Worm (Caenorhabditis elegans): ENCODE data around the gene srw-73.

The srw-73 gene

DNA sequence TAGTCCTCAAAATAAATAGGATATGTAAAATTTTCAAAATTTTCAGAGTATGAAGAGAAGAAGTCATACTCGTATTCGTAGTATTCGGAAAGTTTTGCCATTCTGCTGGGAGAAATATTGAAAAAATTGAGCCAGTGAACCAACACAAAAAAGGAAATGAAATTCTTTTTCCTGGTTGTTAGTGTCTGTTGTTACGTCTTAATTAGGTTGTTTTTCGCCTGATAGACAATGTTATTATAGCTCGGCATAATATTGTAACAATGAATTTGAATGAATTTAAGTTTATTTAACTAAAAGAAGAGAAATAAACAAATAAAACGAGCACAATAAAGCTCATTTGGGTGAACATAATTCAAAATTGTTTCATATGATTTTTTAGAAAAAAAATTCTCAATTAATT, at the start of gene srw-73:
Gene srw-73 (minus strand): TSS at position 101 of the 400 bp plus-strand sequence.
- no peak for TF ChIP-seq M03D4.4 (tag; optimal IDR thresholded peaks at IDR 0.05)
- no peak for TF ChIP-seq sptf-1 (tag; optimal IDR thresholded peaks at IDR 0.05)
- no peak for TF ChIP-seq sem-2 (GFP tag; optimal IDR thresholded peaks at IDR 0.05)
- TF ChIP-seq mls-2 (tag; optimal IDR thresholded peaks at IDR 0.05): no peak
- TF ChIP-seq nhr-76 (tag; optimal IDR thresholded peaks at IDR 0.05): no peak
- TF ChIP-seq ces-1 (GFP tag; optimal IDR thresholded peaks at IDR 0.05): no peak
- TF ChIP-seq ceh-43 (GFP tag; optimal IDR thresholded peaks at IDR 0.05): no peak

DNA sequence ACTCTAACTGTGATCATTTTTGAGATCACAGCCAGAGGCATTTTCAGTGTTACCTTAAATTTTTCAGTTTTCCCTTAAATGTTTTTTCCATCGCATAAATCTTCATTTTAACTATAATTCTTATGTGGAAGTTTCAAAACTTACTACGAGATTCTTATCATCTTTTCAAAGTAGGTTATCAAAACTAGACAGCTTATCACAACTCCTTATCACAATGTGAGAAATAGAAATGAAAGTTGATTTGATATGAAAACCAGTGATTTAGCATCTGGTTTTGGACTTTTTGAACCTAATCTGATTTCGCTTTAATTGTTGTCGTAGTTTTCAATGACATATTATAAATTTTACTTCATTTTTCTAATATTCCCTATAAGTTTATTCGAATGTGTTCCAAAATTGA, 47.6 kb upstream of the srw-73 start, which contains the start of gene mltn-11:
Gene mltn-11 (plus strand): TSS at position 276 of the 400 bp plus-strand sequence.
- no peak for TF ChIP-seq pha-4 (tag; optimal IDR thresholded peaks at IDR 0.05)
- TF ChIP-seq lin-13 (tag; optimal IDR thresholded peaks at IDR 0.05): no peak
- no peak for TF ChIP-seq elt-3 (tag; optimal IDR thresholded peaks at IDR 0.05)

DNA sequence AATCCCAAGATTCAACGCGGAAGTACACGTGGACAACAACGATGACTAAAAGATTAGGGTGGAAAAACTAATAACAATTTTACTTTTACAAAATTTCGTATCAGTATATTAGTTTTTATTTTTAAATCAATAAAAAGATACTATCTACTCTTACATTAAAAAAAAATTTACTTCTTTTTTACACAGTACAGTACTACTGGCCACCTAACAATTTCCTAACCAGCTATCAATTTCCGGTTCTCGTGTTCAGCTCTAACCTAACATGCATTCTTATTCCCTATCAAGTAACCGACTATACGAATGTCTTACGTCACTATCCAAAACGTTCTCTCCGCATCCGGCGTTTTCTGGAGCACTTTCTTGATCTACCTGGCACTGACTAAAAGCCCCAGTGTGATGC, 41.3 kb upstream of the srw-73 start, which contains the start of gene srd-21:
Gene srd-21 (plus strand): TSS at position 301 of the 400 bp plus-strand sequence.
- no peak for TF ChIP-seq flh-1 (GFP tag; optimal IDR thresholded peaks at IDR 0.05)
- no peak for TF ChIP-seq nhr-76 (tag; optimal IDR thresholded peaks at IDR 0.05)
- no peak for TF ChIP-seq mab-5 (tag; optimal IDR thresholded peaks at IDR 0.05)
- TF ChIP-seq nhr-12 (tag; optimal IDR thresholded peaks at IDR 0.05): no peak

DNA sequence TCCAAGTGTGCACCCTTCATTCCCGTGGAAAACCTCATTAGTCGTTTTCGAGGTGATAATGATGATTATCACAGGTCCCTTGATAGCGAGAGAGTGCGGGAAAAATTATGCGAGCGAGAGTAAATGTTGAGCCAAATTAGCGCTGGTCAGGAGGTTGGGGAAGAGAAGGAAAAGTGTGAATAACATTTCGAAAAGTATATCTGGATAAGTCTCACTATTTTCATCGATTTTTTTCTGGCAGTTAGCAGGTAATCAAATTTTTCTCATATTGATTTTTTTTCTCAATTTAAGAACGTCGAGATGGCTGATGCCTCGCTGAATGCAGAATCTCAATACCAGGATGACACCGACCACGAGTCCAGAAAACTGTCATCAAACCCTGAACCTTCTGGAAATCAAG, 40.7 kb upstream of the srw-73 start, which contains the start of gene W06G6.2:
Gene W06G6.2 (plus strand): TSS at position 301 of the 400 bp plus-strand sequence.
- no peak for TF ChIP-seq ceh-43 (GFP tag; optimal IDR thresholded peaks at IDR 0.05)
- TF ChIP-seq unc-62 (GFP tag; optimal IDR thresholded peaks at IDR 0.05): no peak
- no peak for TF ChIP-seq nhr-12 (tag; optimal IDR thresholded peaks at IDR 0.05)
- TF ChIP-seq sptf-1 (tag; optimal IDR thresholded peaks at IDR 0.05): no peak
- no peak for TF ChIP-seq mls-2 (tag; optimal IDR thresholded peaks at IDR 0.05)
- TF ChIP-seq lin-32 (GFP tag; optimal IDR thresholded peaks at IDR 0.05): no peak
- TF ChIP-seq ceh-83 (GFP tag; optimal IDR thresholded peaks at IDR 0.05): no peak
- no peak for TF ChIP-seq blmp-1 (tag; optimal IDR thresholded peaks at IDR 0.05)
- no peak for TF ChIP-seq nhr-28 (tag; optimal IDR thresholded peaks at IDR 0.05)
- TF ChIP-seq lin-13 (tag; optimal IDR thresholded peaks at IDR 0.05): no peak

DNA sequence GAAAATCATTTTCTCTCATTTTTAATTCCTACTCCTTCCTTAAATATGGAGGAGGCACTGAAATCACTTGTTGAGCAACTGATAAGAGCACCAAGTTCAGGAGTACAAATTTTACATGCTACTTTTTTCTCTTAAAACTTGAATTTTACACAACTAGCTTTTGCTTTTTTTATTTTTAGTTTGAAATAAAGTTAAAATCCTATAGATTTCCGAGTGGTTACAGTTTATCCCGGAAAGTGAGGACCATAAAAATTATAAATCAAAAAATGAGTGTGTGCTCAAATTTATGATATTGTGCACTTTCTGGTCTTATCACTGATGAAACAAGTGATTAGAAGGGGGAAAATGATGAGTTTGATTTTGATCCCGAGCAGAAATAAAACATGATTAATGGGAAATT, 39.6 kb upstream of the srw-73 start, which contains the start of gene oac-53:
Gene oac-53 (minus strand): TSS at position 9 of the 400 bp plus-strand sequence.
- no peak for TF ChIP-seq sptf-1 (tag; optimal IDR thresholded peaks at IDR 0.05)
- TF ChIP-seq unc-62 (GFP tag; optimal IDR thresholded peaks at IDR 0.05): no peak
- TF ChIP-seq ceh-83 (GFP tag; optimal IDR thresholded peaks at IDR 0.05): no peak
- TF ChIP-seq lin-32 (GFP tag; optimal IDR thresholded peaks at IDR 0.05): no peak
- TF ChIP-seq nhr-237 (tag; optimal IDR thresholded peaks at IDR 0.05): no peak
- no peak for TF ChIP-seq mab-5 (tag; optimal IDR thresholded peaks at IDR 0.05)
- no peak for TF ChIP-seq ceh-39 (tag; optimal IDR thresholded peaks at IDR 0.05)
- TF ChIP-seq blmp-1 (tag; optimal IDR thresholded peaks at IDR 0.05): no peak
- no peak for TF ChIP-seq ceh-43 (GFP tag; optimal IDR thresholded peaks at IDR 0.05)
- no peak for TF ChIP-seq drap-1 (GFP tag; optimal IDR thresholded peaks at IDR 0.05)
- no peak for TF ChIP-seq sem-2 (GFP tag; optimal IDR thresholded peaks at IDR 0.05)
- TF ChIP-seq nhr-76 (tag; optimal IDR thresholded peaks at IDR 0.05): no peak
- TF ChIP-seq elt-3 (tag; optimal IDR thresholded peaks at IDR 0.05): no peak
- no peak for TF ChIP-seq lin-13 (tag; optimal IDR thresholded peaks at IDR 0.05)
- TF ChIP-seq nhr-12 (tag; optimal IDR thresholded peaks at IDR 0.05): no peak
- TF ChIP-seq cnd-1 (tag; optimal IDR thresholded peaks at IDR 0.05): no peak
- TF ChIP-seq unc-39 (tag; optimal IDR thresholded peaks at IDR 0.05): no peak
- TF ChIP-seq snpc-4 (tag; optimal IDR thresholded peaks at IDR 0.05): no peak
- TF ChIP-seq ham-2 (GFP tag; optimal IDR thresholded peaks at IDR 0.05): no peak

DNA sequence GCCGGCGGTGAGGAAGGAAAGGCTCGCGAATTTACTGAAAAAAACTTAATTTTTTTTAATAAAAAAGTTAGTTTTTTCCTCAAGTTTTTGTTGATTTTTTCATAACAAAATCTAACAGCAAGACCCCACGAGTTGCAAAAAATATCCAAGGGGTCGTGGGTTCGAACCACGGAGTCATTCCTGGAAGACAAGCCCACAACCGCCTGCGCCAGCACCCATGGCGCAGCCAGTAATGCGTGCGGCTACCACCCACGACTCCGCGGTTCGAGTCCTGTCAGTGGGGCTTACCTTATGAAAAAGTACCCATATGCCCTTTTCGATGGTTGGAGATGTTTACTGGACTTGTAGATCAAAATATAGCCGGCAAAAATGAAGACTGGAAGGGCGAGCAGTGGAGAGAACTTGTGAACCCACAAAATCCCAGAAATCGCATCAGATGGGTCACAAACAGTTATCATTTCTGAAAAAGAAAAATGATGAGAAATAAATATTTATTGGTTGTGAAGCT, 34.5 kb upstream of the srw-73 start, which contains the start of gene Y70C5A.2:
Gene Y70C5A.2 (minus strand): TSS at position 458 of the 508 bp plus-strand sequence.
- no peak for TF ChIP-seq ceh-39 (tag; optimal IDR thresholded peaks at IDR 0.05)
- TF ChIP-seq lin-32 (GFP tag; optimal IDR thresholded peaks at IDR 0.05): no peak
- no peak for TF ChIP-seq unc-62 (GFP tag; optimal IDR thresholded peaks at IDR 0.05)
- TF ChIP-seq ceh-43 (GFP tag; optimal IDR thresholded peaks at IDR 0.05): no peak
- TF ChIP-seq nhr-237 (tag; optimal IDR thresholded peaks at IDR 0.05): no peak
- TF ChIP-seq drap-1 (GFP tag; optimal IDR thresholded peaks at IDR 0.05): no peak
- no peak for TF ChIP-seq tbx-8 (GFP tag; optimal IDR thresholded peaks at IDR 0.05)
- TF ChIP-seq lin-13 (tag; optimal IDR thresholded peaks at IDR 0.05): no peak
- TF ChIP-seq hlh-1 (tag; optimal IDR thresholded peaks at IDR 0.05): no peak
- no peak for TF ChIP-seq M03D4.4 (tag; optimal IDR thresholded peaks at IDR 0.05)
